Worm (Caenorhabditis elegans): ENCODE results near the gene ttr-40.

DNA sequence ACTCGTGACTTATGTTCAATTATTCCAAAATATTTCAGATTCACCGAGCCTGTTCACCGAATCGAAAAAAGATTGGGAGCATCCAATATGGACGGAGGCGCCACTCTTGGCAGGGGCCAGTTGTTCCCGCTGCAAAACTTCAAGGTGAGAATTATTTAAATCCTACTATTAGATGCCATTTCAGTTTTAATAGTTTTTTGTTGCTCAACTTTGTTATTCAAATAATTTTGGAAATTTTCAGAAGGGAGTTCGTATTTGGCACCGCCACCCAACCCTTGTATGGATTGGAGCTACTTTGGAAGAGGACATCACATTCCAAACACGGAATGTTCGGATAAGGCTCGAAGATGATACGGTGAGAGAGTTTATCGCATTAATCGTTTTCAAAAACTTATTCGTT lies 30.9 kb upstream of the ttr-40 start, which contains the start of gene hum-2:
- TF ChIP-seq peb-1 (tag; optimal IDR thresholded peaks at IDR 0.05), result no peak
- TF ChIP-seq lin-13 (GFP tag; optimal IDR thresholded peaks at IDR 0.05), result no peak
- no peak for TF ChIP-seq sma-9 (GFP tag; optimal IDR thresholded peaks at IDR 0.05)
- no peak for TF ChIP-seq sma-9 (tag; optimal IDR thresholded peaks at IDR 0.05)
- no peak for TF ChIP-seq ztf-4 (tag; optimal IDR thresholded peaks at IDR 0.05)
- TF ChIP-seq ztf-11 (tag; optimal IDR thresholded peaks at IDR 0.05), result no peak
- TF ChIP-seq nhr-77 (tag; optimal IDR thresholded peaks at IDR 0.05), result no peak

All from whole organism, L2 larva.